Worm (Caenorhabditis elegans) whole organism, L4/young adult: Measurements from ENCODE around the gene F17H10.2.

Experiments used
- dao-5 ChIP-seq: sonication (generic microtip); optimal IDR thresholded peaks from 2 replicates; lab custom pipeline; 2016; ENCODE audit warnings: missing genotype, missing genetic modification characterization, moderate library complexity, missing compliant biosample characterization
- him-1 ChIP-seq: sonication (generic microtip); optimal IDR thresholded peaks from 2 replicates; lab custom pipeline; 2016; ENCODE audit warnings: missing genotype, missing genetic modification reagents, missing genetic modification characterization, missing compliant biosample characterization

- no peak for TF ChIP-seq him-1
- TF ChIP-seq dao-5 (tag; lab: Kevin White, UChicago): no peak
Measured at ce11 chrX:13157112-13157768, 43.7 kb downstream of the F17H10.2 start.
